Fruit fly (Drosophila melanogaster) S2 (cell line): ENCODE data around the gene Ilp6.

Experiments used
- CG8478 ChIP-seq: fragments of >200 bp; optimal IDR thresholded peaks from 2 replicates; lab custom pipeline; 2018
- CTCF ChIP-seq, 2 experiments: fragments of >200 bp; optimal IDR thresholded peaks; 2 replicates each; lab custom pipeline; 2018

Ilp6 gene

dm6 chrX:2297428-2298200 lies 36.8 kb downstream of the Ilp6 start:
- TF ChIP-seq CG8478 (lab: Kevin White, UChicago) (no peak), CTCF (optimal IDR thresholded peaks at IDR 0.05; lab: Kevin White, UChicago) (no peak)

dm6 chrX:2296230-2297044 lies 38.0 kb downstream of the Ilp6 start:
- TF ChIP-seq CTCF (optimal IDR thresholded peaks at IDR 0.05; lab: Kevin White, UChicago) (no peak), CG8478 (lab: Kevin White, UChicago) (no peak)

- TF ChIP-seq CTCF (optimal IDR thresholded peaks at IDR 0.05; lab: Kevin White, UChicago) (no peak), CG8478 (lab: Kevin White, UChicago) (no peak)
Observed at dm6 chrX:2295435-2296229, 38.8 kb downstream of the Ilp6 start, which contains the start of gene Raf. TSS of gene Raf (plus strand) at chrX:2295466.

dm6 chrX:2294474-2295434 lies 39.7 kb downstream of the Ilp6 start:
- TF ChIP-seq CG8478 (lab: Kevin White, UChicago) (no peak), CTCF (optimal IDR thresholded peaks at IDR 0.05; lab: Kevin White, UChicago) (no peak)

- TF ChIP-seq CG8478 (lab: Kevin White, UChicago) (no peak), CTCF (optimal IDR thresholded peaks at IDR 0.05; lab: Kevin White, UChicago) (no peak)
Observed at dm6 chrX:2293294-2293988, 41.0 kb downstream of the Ilp6 start, which contains the start of gene CG2865. TSS of gene CG2865 (minus strand) at chrX:2293411.

dm6 chrX:2292410-2292809 lies 42.0 kb downstream of the Ilp6 start:
- TF ChIP-seq CTCF (optimal IDR thresholded peaks at IDR 0.05; lab: Kevin White, UChicago), result no peak
- TF ChIP-seq CG8478 (lab: Kevin White, UChicago), result no peak

dm6 chrX:2291023-2291422 lies 43.4 kb downstream of the Ilp6 start:
- TF ChIP-seq CG8478 (lab: Kevin White, UChicago) (no peak), CTCF (optimal IDR thresholded peaks at IDR 0.05; lab: Kevin White, UChicago) (no peak)

- TF ChIP-seq CTCF (optimal IDR thresholded peaks at IDR 0.05; lab: Kevin White, UChicago), result no peak
Observed at dm6 chrX:2289134-2289533, 45.3 kb downstream of the Ilp6 start.

dm6 chrX:2288327-2288726 lies 46.1 kb downstream of the Ilp6 start:
- TF ChIP-seq CTCF (optimal IDR thresholded peaks at IDR 0.05; lab: Kevin White, UChicago) (no peak), CG8478 (lab: Kevin White, UChicago) (no peak)

- TF ChIP-seq CG8478 (lab: Kevin White, UChicago) (no peak), CTCF (optimal IDR thresholded peaks at IDR 0.05; lab: Kevin White, UChicago) (no peak)
Observed at dm6 chrX:2286985-2287384, 47.5 kb downstream of the Ilp6 start.

dm6 chrX:2286255-2286654 lies 48.2 kb downstream of the Ilp6 start:
- TF ChIP-seq CTCF (optimal IDR thresholded peaks at IDR 0.05; lab: Kevin White, UChicago), result no peak
- TF ChIP-seq CG8478 (lab: Kevin White, UChicago), result no peak

- TF ChIP-seq CTCF (optimal IDR thresholded peaks at IDR 0.05; lab: Kevin White, UChicago), result no peak
- no peak for TF ChIP-seq CG8478 (lab: Kevin White, UChicago)
Observed at dm6 chrX:2283470-2283869, 51.0 kb downstream of the Ilp6 start.
